Fruit fly (Drosophila melanogaster) whole organism, prepupa: ENCODE data around the gene CG12123.
A peak's percentile ranks its signal among the peaks of the same experiment; 100 is the strongest.

Source experiments
- Blimp-1 ChIP-seq: fragments of 200-800 bp; sonication (Bioruptor generic); optimal IDR thresholded peaks from 3 replicates; lab custom pipeline; 2017; ENCODE audit warnings: missing biosample characterization, missing genetic modification characterization, mild to moderate bottlenecking, moderate library complexity, missing genetic modification reagents
- CG10631 ChIP-seq: fragments of 200-800 bp; sonication (Bioruptor generic); optimal IDR thresholded peaks from 2 replicates; lab custom pipeline; 2016; ENCODE audit warnings: missing biosample characterization, missing genetic modification characterization
- CG11762 ChIP-seq: fragments of 200-800 bp; sonication (Bioruptor generic); optimal IDR thresholded peaks from 3 replicates; lab custom pipeline; 2016; ENCODE audit warnings: missing biosample characterization, missing genetic modification characterization; ENCODE audit not compliant: insufficient read depth
- CG15336 ChIP-seq: fragments of 200-800 bp; sonication (Bioruptor generic); IDR thresholded peaks from 2 replicates; pipeline ENCODE4 v1.3.6; 2022; ENCODE audit warnings: missing biosample characterization, missing genetic modification characterization
- CG1621 ChIP-seq: fragments of 200-800 bp; sonication (Bioruptor generic); optimal IDR thresholded peaks from 3 replicates; lab custom pipeline; 2018; ENCODE audit warnings: missing biosample characterization, mild to moderate bottlenecking, missing genetic modification characterization
- CG16779 ChIP-seq: fragments of 200-800 bp; sonication (Bioruptor generic); optimal IDR thresholded peaks from 3 replicates; lab custom pipeline; 2017; ENCODE audit warnings: missing biosample characterization, mild to moderate bottlenecking, missing genetic modification characterization
- CG3032 ChIP-seq: fragments of 200-800 bp; optimal IDR thresholded peaks from 2 replicates; lab custom pipeline; 2019; ENCODE audit warnings: missing biosample characterization, mild to moderate bottlenecking, missing genetic modification characterization, moderate library complexity
- CG3919 ChIP-seq: fragments of 200-800 bp; sonication (Bioruptor generic); optimal IDR thresholded peaks from 3 replicates; lab custom pipeline; 2016; ENCODE audit warnings: missing biosample characterization, missing genetic modification characterization
- CG6163 ChIP-seq: fragments of 200-800 bp; sonication (Bioruptor generic); IDR thresholded peaks from 3 replicates; pipeline ENCODE4 v1.3.6; 2022; ENCODE audit warnings: missing biosample characterization, missing genetic modification characterization
- CG6276 ChIP-seq: fragments of 200-800 bp; sonication (Bioruptor generic); optimal IDR thresholded peaks from 2 replicates; lab custom pipeline; 2017; ENCODE audit warnings: missing biosample characterization, mild to moderate bottlenecking, missing genetic modification characterization
- CG6792 ChIP-seq: fragments of 200-800 bp; sonication (Bioruptor generic); optimal IDR thresholded peaks from 3 replicates; lab custom pipeline; 2016; ENCODE audit warnings: missing biosample characterization, missing genetic modification characterization
- CG6808 ChIP-seq: fragments of 200-800 bp; sonication (Bioruptor generic); optimal IDR thresholded peaks from 3 replicates; lab custom pipeline; 2017; ENCODE audit warnings: missing biosample characterization, missing genetic modification characterization, mild to moderate bottlenecking, moderate library complexity, missing genetic modification reagents
- CG6854 ChIP-seq: fragments of 200-800 bp; sonication (Bioruptor generic); optimal IDR thresholded peaks from 2 replicates; lab custom pipeline; 2017; ENCODE audit warnings: missing biosample characterization, mild to moderate bottlenecking, missing genetic modification characterization
- CG7368 ChIP-seq: fragments of 200-800 bp; sonication (Bioruptor generic); optimal IDR thresholded peaks from 3 replicates; lab custom pipeline; 2016; ENCODE audit warnings: missing biosample characterization, missing genetic modification characterization
- CG8119 ChIP-seq: fragments of 200-800 bp; sonication (Bioruptor generic); IDR thresholded peaks from 3 replicates; pipeline ENCODE4 v1.3.6; 2022; ENCODE audit warnings: missing biosample characterization, missing genetic modification characterization
- CG8319 ChIP-seq: fragments of 200-800 bp; sonication (Bioruptor generic); optimal IDR thresholded peaks from 3 replicates; lab custom pipeline; 2016; ENCODE audit warnings: missing biosample characterization, missing genetic modification characterization
- CG9139 ChIP-seq: fragments of 200-800 bp; sonication (Bioruptor generic); optimal IDR thresholded peaks from 3 replicates; lab custom pipeline; 2017; ENCODE audit warnings: missing biosample characterization, mild to moderate bottlenecking, missing genetic modification characterization
- Eip75B ChIP-seq: fragments of 200-800 bp; sonication (Bioruptor generic); optimal IDR thresholded peaks from 3 replicates; lab custom pipeline; 2016; ENCODE audit warnings: missing biosample characterization, missing genetic modification characterization
- Eip78C ChIP-seq: fragments of 200-800 bp; sonication (Bioruptor generic); peaks from one replicate; lab custom pipeline; 2016; ENCODE audit warnings: missing biosample characterization, missing genetic modification characterization
- Ets96B ChIP-seq: fragments of 200-800 bp; optimal IDR thresholded peaks from 2 replicates; lab custom pipeline; 2019; ENCODE audit warnings: missing biosample characterization, mild to moderate bottlenecking, missing genetic modification characterization, moderate library complexity
- Gug ChIP-seq: fragments of 200-800 bp; sonication (Bioruptor generic); IDR thresholded peaks from 2 replicates; pipeline ENCODE4 v1.3.6; 2022; ENCODE audit warnings: missing biosample characterization, missing genetic modification characterization
- Hr38 ChIP-seq: sonication (Bioruptor generic); optimal IDR thresholded peaks from 2 replicates; lab custom pipeline; 2016; ENCODE audit warnings: missing biosample characterization, missing genetic modification characterization
- Hr4 ChIP-seq: fragments of 200-800 bp; sonication (Bioruptor generic); optimal IDR thresholded peaks from 3 replicates; lab custom pipeline; 2016; ENCODE audit warnings: missing biosample characterization, missing genetic modification characterization
- Met ChIP-seq: fragments of 200-800 bp; sonication (Bioruptor generic); optimal IDR thresholded peaks from 3 replicates; lab custom pipeline; 2016; ENCODE audit warnings: missing biosample characterization, missing genetic modification characterization
- OdsH ChIP-seq: fragments of 200-800 bp; sonication (Bioruptor generic); optimal IDR thresholded peaks from 3 replicates; lab custom pipeline; 2016; ENCODE audit warnings: missing biosample characterization, missing genetic modification characterization
- Smox ChIP-seq: fragments of 200-800 bp; sonication (Bioruptor generic); optimal IDR thresholded peaks from 3 replicates; lab custom pipeline; 2016; ENCODE audit warnings: missing biosample characterization, missing genetic modification characterization
- Sox102F ChIP-seq: fragments of 200-800 bp; sonication (Bioruptor generic); optimal IDR thresholded peaks from 2 replicates; lab custom pipeline; 2016; ENCODE audit warnings: missing biosample characterization, mild to moderate bottlenecking, missing genetic modification characterization
- Sox14 ChIP-seq: fragments of 200-800 bp; sonication (Bioruptor generic); optimal IDR thresholded peaks from 3 replicates; lab custom pipeline; 2016; ENCODE audit warnings: missing biosample characterization, missing genetic modification characterization
- Sox15 ChIP-seq: fragments of 200-800 bp; sonication (Bioruptor generic); optimal IDR thresholded peaks from 3 replicates; lab custom pipeline; 2016; ENCODE audit warnings: missing biosample characterization, missing genetic modification characterization
- acj6 ChIP-seq: fragments of 200-800 bp; sonication (Bioruptor generic); optimal IDR thresholded peaks from 3 replicates; lab custom pipeline; 2016; ENCODE audit warnings: missing biosample characterization, missing genetic modification characterization
- cyc ChIP-seq: fragments of 200-800 bp; sonication (Bioruptor generic); optimal IDR thresholded peaks from 3 replicates; lab custom pipeline; 2016; ENCODE audit warnings: missing biosample characterization, missing genetic modification characterization
- esn ChIP-seq: fragments of 200-800 bp; sonication (Bioruptor generic); optimal IDR thresholded peaks from 2 replicates; lab custom pipeline; 2016; ENCODE audit warnings: missing biosample characterization, mild to moderate bottlenecking, missing genetic modification characterization, moderate library complexity
- fd59A ChIP-seq: fragments of 200-800 bp; sonication (Bioruptor generic); optimal IDR thresholded peaks from 2 replicates; lab custom pipeline; 2017; ENCODE audit warnings: missing biosample characterization, mild to moderate bottlenecking, missing genetic modification characterization, missing genetic modification reagents
- fd85E ChIP-seq: fragments of 200-800 bp; sonication (Bioruptor generic); optimal IDR thresholded peaks from 3 replicates; lab custom pipeline; 2016; ENCODE audit warnings: missing biosample characterization, missing genetic modification characterization
- fkh ChIP-seq: fragments of 200-800 bp; sonication (Bioruptor generic); optimal IDR thresholded peaks from 3 replicates; lab custom pipeline; 2017; ENCODE audit warnings: missing biosample characterization, mild to moderate bottlenecking, missing genetic modification characterization, moderate library complexity
- spab ChIP-seq: fragments of 200-800 bp; sonication (Bioruptor generic); optimal IDR thresholded peaks from 2 replicates; lab custom pipeline; 2017; ENCODE audit warnings: missing biosample characterization, mild to moderate bottlenecking, missing genetic modification characterization, missing genetic modification reagents
- ss ChIP-seq, 2 experiments: fragments of 200-800 bp; sonication (Bioruptor generic); optimal IDR thresholded peaks; 2 replicates in 1 of 2; 3 replicates in 1 of 2; lab custom pipeline; 2017 to 2018; ENCODE audit warnings: mild to moderate bottlenecking in 2 of 2, missing biosample characterization in 2 of 2, missing genetic modification characterization in 2 of 2, moderate library complexity in 1 of 2
- svp ChIP-seq: fragments of 200-800 bp; sonication (Bioruptor generic); peaks from one replicate; lab custom pipeline; 2016; ENCODE audit warnings: missing biosample characterization, missing genetic modification characterization
- vri ChIP-seq: fragments of 200-800 bp; sonication (Bioruptor generic); optimal IDR thresholded peaks from 3 replicates; lab custom pipeline; 2016; ENCODE audit warnings: missing biosample characterization, mild to moderate bottlenecking, missing genetic modification characterization

The CG12123 gene

DNA sequence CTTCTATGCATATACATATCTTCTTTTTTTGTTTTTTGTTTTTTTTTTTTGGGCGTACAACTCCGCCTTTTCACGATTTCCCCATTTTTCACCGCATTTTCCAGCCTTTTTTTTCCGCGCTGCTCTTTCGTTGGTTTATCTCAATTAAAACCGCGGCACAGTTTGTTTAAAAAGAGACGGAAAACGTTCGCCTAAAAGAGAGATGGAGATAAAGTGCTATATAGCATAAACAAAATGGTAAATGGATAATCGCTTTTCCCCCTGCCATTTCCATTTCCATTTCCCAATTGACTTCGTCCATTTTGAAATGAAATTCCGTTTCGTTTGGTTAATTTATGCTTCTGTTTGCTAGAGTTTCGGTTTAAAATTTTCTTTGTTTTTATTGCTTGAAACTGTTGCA lies 5.0 kb upstream of the CG12123 start:
- TF ChIP-seq OdsH (GFP tag; lab: Kevin White, UChicago): no peak
- no peak for TF ChIP-seq spab (GFP tag; lab: Kevin White, UChicago)
- TF ChIP-seq Blimp-1 (GFP tag; lab: Kevin White, UChicago): no peak
- no peak for TF ChIP-seq Gug (GFP tag; lab: Robert Waterston, UW)
- TF ChIP-seq vri (GFP tag; lab: Kevin White, UChicago): no peak
- no peak for TF ChIP-seq CG15336 (GFP tag; lab: Robert Waterston, UW)
- TF ChIP-seq ss (GFP tag; optimal IDR thresholded peaks at IDR 0.05; lab: Kevin White, UChicago): no peak
- no peak for TF ChIP-seq CG6808
- TF ChIP-seq fkh: no peak
- no peak for TF ChIP-seq fd85E
- TF ChIP-seq Eip78C (GFP tag; lab: Kevin White, UChicago): no peak
- no peak for TF ChIP-seq CG16779 (tag; lab: Kevin White, UChicago)
- TF ChIP-seq CG3032 (tag; lab: Kevin White, UChicago): no peak
- TF ChIP-seq CG7368 (GFP tag; lab: Kevin White, UChicago): no peak
- TF ChIP-seq CG6163 (GFP tag; lab: Robert Waterston, UW): no peak

DNA sequence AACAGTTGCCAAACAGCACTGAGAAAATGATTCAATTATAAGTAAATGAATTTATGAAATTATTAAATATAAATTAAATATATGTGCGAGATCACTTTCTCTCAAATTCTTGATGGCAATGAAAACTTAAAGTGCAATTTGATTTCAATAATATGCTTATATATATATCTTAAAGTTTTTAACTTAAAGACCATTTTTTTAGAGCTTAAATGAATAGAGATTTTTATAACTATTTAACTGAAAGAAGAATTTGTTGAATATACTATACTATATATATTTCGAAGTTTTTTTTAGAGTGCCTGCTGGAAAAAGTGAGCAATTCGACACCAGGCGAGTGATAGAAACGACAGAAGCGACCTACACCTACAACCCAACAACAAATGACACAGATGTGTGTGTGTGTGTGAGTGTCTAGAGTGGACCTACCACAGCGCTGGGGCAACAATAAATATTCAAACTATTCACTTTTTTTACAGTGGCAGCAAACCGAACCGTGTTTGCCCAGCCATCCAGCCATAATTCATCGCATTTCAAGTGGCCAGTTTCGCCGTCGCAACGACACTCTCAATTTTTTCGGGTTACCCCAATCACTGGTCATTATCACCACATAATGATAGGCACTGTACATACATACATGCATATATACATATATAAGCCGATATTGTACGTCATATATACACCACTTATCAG lies 2.9 kb upstream of the CG12123 start:
- TF ChIP-seq esn: peak; percentile 14
- TF ChIP-seq Met (GFP tag; lab: Kevin White, UChicago): no peak

DNA sequence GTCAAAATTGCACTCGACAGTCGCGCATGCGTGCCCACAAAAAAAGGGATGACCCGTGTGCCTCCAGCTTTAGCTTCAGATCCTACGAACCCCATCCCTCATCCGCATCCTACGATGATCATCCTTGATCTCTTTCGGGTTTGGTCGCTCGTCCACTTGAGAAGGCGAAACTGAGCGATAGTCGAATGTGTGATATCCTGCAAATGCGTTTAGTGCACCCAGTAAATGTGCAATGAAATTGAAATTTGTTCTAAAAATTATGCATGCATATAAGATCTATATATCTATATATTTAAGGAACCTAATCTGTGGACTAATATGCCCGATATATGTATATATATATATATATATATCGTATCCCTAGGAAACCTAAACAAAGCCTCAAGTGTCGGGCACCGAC lies 2.1 kb upstream of the CG12123 start:
- TF ChIP-seq Sox14: no peak
- no peak for TF ChIP-seq fd85E
- no peak for TF ChIP-seq vri (GFP tag; lab: Kevin White, UChicago)
- no peak for TF ChIP-seq CG10631 (GFP tag; lab: Kevin White, UChicago)
- TF ChIP-seq CG11762: no peak
- TF ChIP-seq CG6854 (GFP tag; lab: Kevin White, UChicago): no peak
- no peak for TF ChIP-seq OdsH (GFP tag; lab: Kevin White, UChicago)
- TF ChIP-seq Eip75B (GFP tag; lab: Kevin White, UChicago): no peak
- TF ChIP-seq, all 60 proteins: peak for 0

DNA sequence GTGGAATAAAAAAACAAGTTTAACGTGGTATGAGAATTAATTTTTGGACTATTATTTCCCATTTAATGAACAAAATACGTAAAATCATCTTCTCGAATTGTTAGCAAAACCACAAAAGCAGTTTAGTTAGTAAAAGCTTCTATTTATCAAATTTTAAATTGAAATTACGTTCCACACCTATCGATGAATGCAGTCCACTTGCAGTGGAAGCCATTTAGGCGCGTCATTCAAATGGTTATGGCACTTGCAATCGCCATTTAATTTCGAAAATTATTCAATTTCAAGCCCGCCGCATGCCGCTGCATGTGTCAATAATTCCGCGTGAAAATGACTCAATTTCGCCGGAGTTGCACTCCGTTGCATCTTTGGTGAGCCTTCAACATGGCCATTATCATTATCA lies 764 bp upstream of the CG12123 start:
- TF ChIP-seq CG3919 (GFP tag; lab: Kevin White, UChicago) (no peak), CG3032 (tag; lab: Kevin White, UChicago) (no peak), Ets96B (tag; lab: Kevin White, UChicago) (no peak), Sox15 (GFP tag; lab: Kevin White, UChicago) (no peak), Smox (GFP tag; lab: Kevin White, UChicago) (no peak), CG6792 (GFP tag; lab: Kevin White, UChicago) (no peak)

DNA sequence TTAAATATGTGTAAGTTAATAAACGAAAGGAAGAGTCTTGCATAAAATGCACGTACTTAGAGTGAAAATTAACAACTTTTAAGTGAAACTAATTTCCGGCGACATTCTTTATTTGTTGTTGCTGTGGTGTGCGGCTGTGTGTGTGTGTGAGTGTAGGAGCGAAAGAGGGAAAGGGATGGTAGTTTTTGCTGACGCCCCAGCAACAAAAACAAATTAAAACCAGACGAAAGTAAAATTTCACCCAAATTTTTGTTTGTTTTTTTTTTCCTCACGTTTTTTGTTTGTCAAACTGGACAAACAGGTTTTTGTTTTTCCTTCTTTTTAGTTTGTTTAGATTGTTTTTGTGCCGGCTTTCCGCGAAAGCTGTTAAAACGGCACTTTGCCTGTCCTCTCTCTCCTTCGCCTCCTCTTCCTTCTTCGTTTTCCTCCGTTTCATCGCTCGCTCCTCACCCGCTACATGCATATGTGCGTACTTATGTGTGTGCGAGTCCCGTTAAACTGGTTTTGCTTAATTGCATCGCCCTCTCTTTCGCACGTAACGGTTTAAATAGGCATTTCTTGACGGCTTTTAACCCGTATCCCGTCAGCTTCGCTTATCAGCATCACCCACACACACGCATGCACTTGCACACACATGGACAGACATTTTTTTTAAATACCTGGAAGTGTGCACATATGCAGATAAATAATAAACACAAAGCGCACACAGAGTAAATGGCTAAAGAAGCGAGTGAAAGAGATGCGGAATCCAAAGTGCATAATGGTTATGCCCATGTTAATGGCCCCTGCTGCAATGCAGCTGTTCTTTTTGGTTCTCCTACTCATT lies 4.7 kb downstream of the CG12123 start, which contains the start of gene Miga:
Gene Miga (minus strand): TSS at position 536 of the 826 bp plus-strand sequence.
- TF ChIP-seq CG9139 (GFP tag; lab: Kevin White, UChicago): peak; percentile 35
- TF ChIP-seq Ets96B (tag; lab: Kevin White, UChicago): peak; percentile 12
- TF ChIP-seq fkh: peak; percentile 33
- TF ChIP-seq fd59A (GFP tag; lab: Kevin White, UChicago): no peak
- TF ChIP-seq CG8319 (GFP tag; lab: Kevin White, UChicago): no peak
- TF ChIP-seq OdsH (GFP tag; lab: Kevin White, UChicago): no peak
- no peak for TF ChIP-seq Hr38 (GFP tag; lab: Kevin White, UChicago)
- no peak for TF ChIP-seq Met (GFP tag; lab: Kevin White, UChicago)
- TF ChIP-seq Sox102F: peak; percentile 8
- TF ChIP-seq CG15336 (GFP tag; lab: Robert Waterston, UW): peak; percentile 33; the same call in 1 of the 2 replicates
- TF ChIP-seq CG6163 (GFP tag; lab: Robert Waterston, UW): 0 out of 3 replicates have a peak, but pooled peaks have one; percentile 26
- TF ChIP-seq ss (GFP tag; optimal IDR thresholded peaks at IDR 0.05; lab: Kevin White, UChicago): peak; percentile 67 to 77
- TF ChIP-seq Hr4 (GFP tag; lab: Kevin White, UChicago): no peak
- TF ChIP-seq svp (GFP tag; lab: Kevin White, UChicago): peak; percentile 75
- TF ChIP-seq cyc: no peak
- TF ChIP-seq acj6 (GFP tag; lab: Kevin White, UChicago): no peak
- TF ChIP-seq CG6276 (GFP tag; lab: Kevin White, UChicago): peak; percentile 47
- TF ChIP-seq CG7368 (GFP tag; lab: Kevin White, UChicago): no peak
- no peak for TF ChIP-seq Smox (GFP tag; lab: Kevin White, UChicago)
- no peak; the same call in 2 of the 3 replicates for TF ChIP-seq CG8119
- no peak for TF ChIP-seq CG10631 (GFP tag; lab: Kevin White, UChicago)
- peak; percentile 11 for TF ChIP-seq CG11762
- peak; percentile 44 for TF ChIP-seq CG1621 (tag; lab: Kevin White, UChicago)
- TF ChIP-seq CG3032 (tag; lab: Kevin White, UChicago): peak; percentile 8
